Worm (Caenorhabditis elegans): ENCODE data around the gene ddr-2.

The ddr-2 gene

DNA sequence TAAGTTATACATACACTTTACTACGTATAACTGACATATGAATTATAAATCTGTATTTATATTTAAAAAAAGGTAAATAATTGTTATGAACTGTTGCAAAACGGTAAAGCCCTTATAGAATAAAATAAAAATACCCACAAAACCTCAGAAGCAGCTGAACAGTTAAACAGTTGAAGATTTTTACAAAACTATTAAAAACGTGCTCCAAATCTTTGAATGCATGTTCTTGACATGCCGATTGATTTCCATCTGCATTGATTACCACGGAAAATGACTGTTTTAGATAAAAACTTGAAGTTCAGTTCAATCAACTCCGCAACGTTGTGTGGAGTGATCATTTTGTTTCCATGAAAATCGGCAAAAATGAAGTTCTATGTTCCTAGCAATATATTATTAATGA, 11.0 kb upstream of the ddr-2 start, which contains the start of gene F11D5.7:
TSS of gene F11D5.7 (plus strand) at position 301 of the 400 bp plus-strand sequence.
- TF ChIP-seq fkh-10 (GFP tag; optimal IDR thresholded peaks at IDR 0.05) (no peak), fax-1 (tag; optimal IDR thresholded peaks at IDR 0.05) (no peak), tbx-2 (tag; optimal IDR thresholded peaks at IDR 0.05) (no peak), unc-86 (tag; optimal IDR thresholded peaks at IDR 0.05) (no peak), pha-2 (tag; optimal IDR thresholded peaks at IDR 0.05) (no peak), hlh-8 (tag; optimal IDR thresholded peaks at IDR 0.05) (no peak), gmeb-2 (tag; optimal IDR thresholded peaks at IDR 0.05) (no peak), syd-9 (tag; optimal IDR thresholded peaks at IDR 0.05) (no peak), ahr-1 (tag; optimal IDR thresholded peaks at IDR 0.05) (no peak), eyg-1 (tag; optimal IDR thresholded peaks at IDR 0.05) (no peak)

DNA sequence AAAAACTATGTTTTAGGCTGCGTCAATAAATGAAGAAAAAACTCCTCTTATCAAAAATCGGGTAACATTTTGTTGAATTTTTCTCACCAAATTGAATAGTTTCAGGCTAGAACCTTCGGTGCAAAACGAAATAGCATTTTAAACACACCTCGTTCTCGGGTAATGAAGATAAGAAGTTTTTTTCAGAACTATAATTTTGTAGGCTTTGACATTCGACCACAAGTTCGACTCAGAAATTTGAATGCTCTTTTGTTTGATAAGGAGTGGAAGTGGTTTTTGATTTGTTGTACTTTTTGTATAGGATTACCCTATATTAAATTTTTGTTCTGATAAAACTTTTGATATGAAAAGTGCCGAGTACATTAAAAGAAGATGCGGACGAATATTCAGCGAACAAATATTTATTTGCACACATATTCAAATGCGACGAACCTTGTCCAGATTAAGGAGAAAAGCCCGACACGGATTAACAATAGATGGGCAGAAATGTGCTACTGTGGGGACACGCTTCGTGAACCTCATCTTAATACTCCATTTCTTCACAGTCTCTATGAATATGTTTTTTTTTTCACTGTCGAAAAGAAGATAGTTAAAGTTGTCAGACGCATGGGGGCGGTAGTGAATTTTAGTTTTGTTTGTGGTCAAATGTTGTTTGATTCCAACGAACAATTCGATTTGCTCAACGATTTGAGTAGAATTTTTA, 8.4 kb upstream of the ddr-2 start:
- TF ChIP-seq Y22D7AL.16 (tag; optimal IDR thresholded peaks at IDR 0.05), result no peak
- TF ChIP-seq pax-1 (tag; optimal IDR thresholded peaks at IDR 0.05), result peak; percentile 99

DNA sequence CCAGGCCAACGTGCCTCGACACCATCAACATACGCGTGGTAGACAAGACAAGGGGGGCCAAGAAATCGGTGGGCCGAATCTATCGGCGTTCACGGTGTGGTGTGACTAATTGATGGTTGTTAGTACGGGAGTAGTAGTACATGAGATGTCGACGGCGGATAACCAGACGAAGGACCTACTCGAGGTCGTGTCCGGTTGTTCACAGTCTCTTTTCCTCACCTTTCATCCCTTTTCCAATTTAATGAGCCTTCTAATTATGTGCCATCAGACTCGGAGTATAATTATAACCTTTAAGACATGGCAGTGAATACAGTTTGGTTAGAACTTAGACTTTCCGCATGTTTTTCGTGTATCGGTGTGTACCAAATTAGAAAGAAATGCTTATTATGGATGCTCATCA, 4.4 kb upstream of the ddr-2 start:
- TF ChIP-seq pqm-1 (tag; optimal IDR thresholded peaks at IDR 0.05) (no peak), sdc-2 (tag; optimal IDR thresholded peaks at IDR 0.05) (no peak), ceh-22 (tag; optimal IDR thresholded peaks at IDR 0.05) (no peak), sox-2 (GFP tag; IDR thresholded peaks at IDR 0.05) (no peak), tbx-7 (tag; optimal IDR thresholded peaks at IDR 0.05) (no peak), C38D4.7 (GFP tag; optimal IDR thresholded peaks at IDR 0.05) (no peak)

DNA sequence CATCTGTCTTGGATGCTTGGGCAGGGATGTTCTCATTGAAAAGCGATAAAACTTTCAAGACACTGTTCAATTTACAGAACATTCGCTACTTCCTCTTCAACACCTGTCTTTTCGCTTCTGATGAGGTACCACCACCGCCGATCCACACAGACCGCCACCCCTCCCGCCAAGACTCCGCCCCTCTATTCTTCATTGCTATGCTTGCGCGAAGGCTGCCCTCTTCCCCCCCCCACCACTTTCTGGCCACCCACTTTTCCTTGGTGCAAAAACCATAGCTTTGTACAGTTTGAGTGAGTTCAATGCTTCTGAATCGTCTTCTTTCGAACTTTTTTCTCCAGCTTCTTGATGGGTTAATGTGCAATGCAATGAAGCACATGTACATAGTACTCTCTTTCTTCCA, 1.2 kb upstream of the ddr-2 start:
- no peak for TF ChIP-seq ttx-3 (tag; optimal IDR thresholded peaks at IDR 0.05)
- no peak for TF ChIP-seq ref-2 (tag; optimal IDR thresholded peaks at IDR 0.05)
- no peak for TF ChIP-seq ceh-2 (tag; optimal IDR thresholded peaks at IDR 0.05)
- TF ChIP-seq C08G9.2 (tag; optimal IDR thresholded peaks at IDR 0.05), result no peak
- no peak for TF ChIP-seq K09A11.1 (tag; optimal IDR thresholded peaks at IDR 0.05; ENCODE audit: insufficient read depth)
- no peak for TF ChIP-seq ceh-48 (tag; optimal IDR thresholded peaks at IDR 0.05)
- TF ChIP-seq ets-4 (tag; optimal IDR thresholded peaks at IDR 0.05), result no peak
- TF ChIP-seq Y22D7AL.16 (tag; optimal IDR thresholded peaks at IDR 0.05), result no peak
- no peak for TF ChIP-seq dmd-4 (tag; optimal IDR thresholded peaks at IDR 0.05; ENCODE audit: borderline replicate concordance)
- no peak for TF ChIP-seq npax-4 (tag; optimal IDR thresholded peaks at IDR 0.05)
- no peak for TF ChIP-seq ceh-18 (tag; optimal IDR thresholded peaks at IDR 0.05)
- TF ChIP-seq lim-6 (tag; optimal IDR thresholded peaks at IDR 0.05), result no peak
- no peak for TF ChIP-seq sdc-2 (tag; optimal IDR thresholded peaks at IDR 0.05)
- TF ChIP-seq C38D4.7 (GFP tag; optimal IDR thresholded peaks at IDR 0.05), result no peak
- TF ChIP-seq pros-1 (tag; optimal IDR thresholded peaks at IDR 0.05), result no peak
- no peak for TF ChIP-seq elt-2 (tag; optimal IDR thresholded peaks at IDR 0.05)
- TF ChIP-seq fkh-10 (GFP tag; optimal IDR thresholded peaks at IDR 0.05), result no peak
- TF ChIP-seq ahr-1 (tag; optimal IDR thresholded peaks at IDR 0.05), result no peak

DNA sequence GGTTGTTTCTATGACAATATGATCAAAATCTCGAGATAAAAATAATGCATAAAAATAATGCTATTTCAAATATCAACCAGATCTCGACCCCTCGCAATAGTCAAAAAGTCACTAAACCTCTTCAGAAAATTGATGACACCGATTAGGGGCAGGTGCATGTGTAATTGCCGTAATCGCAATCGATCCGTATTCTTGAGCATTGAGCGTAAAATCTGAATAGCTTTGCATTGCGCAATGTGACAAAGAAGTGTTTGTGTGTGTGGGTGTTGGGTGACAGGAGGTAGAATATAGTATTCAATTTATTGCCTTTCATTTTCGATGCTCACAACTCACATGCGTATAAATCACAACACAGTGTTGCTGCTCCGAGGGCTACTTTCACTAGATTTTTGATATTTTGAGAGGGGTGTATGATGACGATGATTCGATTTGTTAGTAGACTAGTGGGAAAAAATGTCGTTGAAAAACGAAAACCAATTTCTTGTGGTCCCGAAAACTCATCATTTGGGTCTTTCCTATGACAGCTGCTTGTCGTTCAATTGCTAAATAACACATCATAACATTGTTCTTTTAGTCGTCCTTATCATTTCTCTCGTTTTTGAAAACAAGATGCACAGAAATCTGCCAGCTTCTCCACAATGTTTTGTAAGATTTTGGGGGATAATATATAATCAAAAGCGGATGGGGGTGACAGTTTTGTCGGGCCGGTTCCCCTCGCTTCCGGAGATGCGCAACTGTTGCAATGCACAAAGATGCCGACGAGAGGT, 960 bp downstream of the ddr-2 start:
- TF ChIP-seq lin-11 (tag; optimal IDR thresholded peaks at IDR 0.05) (no peak), sox-2 (GFP tag; IDR thresholded peaks at IDR 0.05) (no peak), ceh-22 (tag; optimal IDR thresholded peaks at IDR 0.05) (no peak), ceh-45 (GFP tag; IDR thresholded peaks at IDR 0.05) (no peak), eyg-1 (tag; optimal IDR thresholded peaks at IDR 0.05) (no peak), npax-4 (tag; optimal IDR thresholded peaks at IDR 0.05) (no peak), syd-9 (tag; optimal IDR thresholded peaks at IDR 0.05) (no peak), K09A11.1 (tag; optimal IDR thresholded peaks at IDR 0.05; ENCODE audit: insufficient read depth) (no peak), dve-1 (tag; optimal IDR thresholded peaks at IDR 0.05) (no peak), fax-1 (tag; optimal IDR thresholded peaks at IDR 0.05) (no peak), pqm-1 (tag; optimal IDR thresholded peaks at IDR 0.05) (no peak), ceh-24 (tag; optimal IDR thresholded peaks at IDR 0.05) (no peak), nfya-1 (tag; optimal IDR thresholded peaks at IDR 0.05) (no peak), fkh-10 (GFP tag; optimal IDR thresholded peaks at IDR 0.05) (no peak), nhr-232 (tag; optimal IDR thresholded peaks at IDR 0.05) (no peak), unc-86 (tag; optimal IDR thresholded peaks at IDR 0.05) (no peak), pha-4 (tag; optimal IDR thresholded peaks at IDR 0.05) (no peak), che-1 (tag; optimal IDR thresholded peaks at IDR 0.05) (no peak)

Data from whole organism, late embryonic.